Worm (Caenorhabditis elegans): ENCODE data around the gene rha-2.

rha-2 gene

ce11 chrIII:8653457-8653856, 39.1 kb upstream of the rha-2 start:
- TF ChIP-seq unc-62 (GFP tag; optimal IDR thresholded peaks at IDR 0.05) (no peak), ama-1 (optimal IDR thresholded peaks at IDR 0.05) (peak; percentile 88)

DNA sequence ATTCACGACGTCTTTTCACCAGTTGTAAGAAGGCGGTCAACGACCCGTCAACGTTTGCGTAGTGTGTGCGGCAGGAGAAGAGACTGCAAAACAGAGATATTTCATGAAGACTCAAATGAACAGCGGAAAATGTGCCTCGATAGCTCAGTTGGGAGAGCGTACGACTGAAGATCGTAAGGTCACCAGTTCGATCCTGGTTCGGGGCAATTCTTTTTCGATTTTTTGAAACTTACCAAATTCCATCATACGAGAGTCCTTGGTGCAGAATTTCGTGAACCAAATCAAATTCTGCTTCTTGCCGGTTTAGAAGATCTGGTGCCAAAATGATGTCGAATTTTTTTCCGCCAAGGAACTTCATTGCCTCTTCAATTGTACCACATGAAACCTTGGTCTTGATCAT, 38.6 kb upstream of the rha-2 start:
- TF ChIP-seq elt-3 (tag; optimal IDR thresholded peaks at IDR 0.05) (peak in 1 of 3 experiments; percentile 64), R02D3.7 (tag; optimal IDR thresholded peaks at IDR 0.05) (no peak), ztf-4 (tag; optimal IDR thresholded peaks at IDR 0.05) (peak; percentile 21), nhr-25 (tag; optimal IDR thresholded peaks at IDR 0.05) (peak; percentile 23), ama-1 (optimal IDR thresholded peaks at IDR 0.05) (peak; percentile 95), lin-15B (tag; optimal IDR thresholded peaks at IDR 0.05) (no peak), nhr-23 (tag; optimal IDR thresholded peaks at IDR 0.05) (peak; percentile 21), egl-5 (tag; optimal IDR thresholded peaks at IDR 0.05) (no peak), tbx-2 (tag; optimal IDR thresholded peaks at IDR 0.05) (peak; percentile 28), ZK546.5 (tag; optimal IDR thresholded peaks at IDR 0.05) (no peak), pqm-1 (tag; optimal IDR thresholded peaks at IDR 0.05) (no peak), fkh-2 (tag; optimal IDR thresholded peaks at IDR 0.05) (no peak), hmg-11 (tag; optimal IDR thresholded peaks at IDR 0.05) (peak; percentile 52), nhr-43 (tag; optimal IDR thresholded peaks at IDR 0.05; ENCODE audit: poor library complexity, severe bottlenecking) (peak; percentile 70), nfya-1 (tag; optimal IDR thresholded peaks at IDR 0.05; ENCODE audit: insufficient read depth) (peak; percentile 36), nhr-237 (tag; optimal IDR thresholded peaks at IDR 0.05) (no peak), lin-39 (tag; optimal IDR thresholded peaks at IDR 0.05) (peak; percentile 71), unc-39 (tag; optimal IDR thresholded peaks at IDR 0.05) (no peak), skn-1 (tag; optimal IDR thresholded peaks at IDR 0.05) (no peak)

ce11 chrIII:8652112-8652694, 37.8 kb upstream of the rha-2 start:
- peak; percentile 6 for TF ChIP-seq lsy-12 (tag; optimal IDR thresholded peaks at IDR 0.05)
- peak; percentile 93 for TF ChIP-seq ama-1 (optimal IDR thresholded peaks at IDR 0.05)
- TF ChIP-seq ceh-16 (tag; optimal IDR thresholded peaks at IDR 0.05): no peak
- no peak for TF ChIP-seq sea-2 (GFP tag; optimal IDR thresholded peaks at IDR 0.05)

DNA sequence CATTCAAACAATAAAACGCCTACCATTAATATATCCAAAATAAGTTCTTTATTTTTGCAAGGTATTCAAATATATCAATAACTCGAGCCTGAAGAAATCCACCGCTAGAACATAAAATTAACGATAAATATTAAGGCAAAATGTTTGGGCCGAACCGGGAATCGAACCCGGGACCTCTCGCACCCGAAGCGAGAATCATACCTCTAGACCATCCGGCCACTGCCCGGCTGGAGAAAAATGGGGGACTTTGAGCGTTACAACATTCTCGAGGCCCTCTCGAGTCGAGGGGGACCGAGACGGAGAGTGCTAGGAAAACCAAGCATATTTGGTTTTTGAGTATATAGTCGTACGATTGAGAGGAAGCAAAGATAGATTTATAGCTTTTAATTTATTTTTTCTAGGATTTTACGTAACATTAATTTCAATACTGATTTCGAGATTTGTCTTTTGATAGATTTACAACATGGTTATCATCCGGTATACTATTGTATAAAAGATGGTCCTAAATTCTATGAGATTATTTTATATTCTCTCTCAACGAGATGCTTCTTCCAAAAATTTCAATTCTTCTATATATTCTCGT, 36.0 kb upstream of the rha-2 start, which contains the start of gene flp-23:
Gene flp-23 (plus strand): TSS at position 533 of the 583 bp plus-strand sequence.
- no peak for TF ChIP-seq fkh-10 (GFP tag; optimal IDR thresholded peaks at IDR 0.05)
- TF ChIP-seq ceh-9 (tag; optimal IDR thresholded peaks at IDR 0.05): no peak
- no peak for TF ChIP-seq elt-3 (tag; optimal IDR thresholded peaks at IDR 0.05)
- TF ChIP-seq ZK546.5 (tag; optimal IDR thresholded peaks at IDR 0.05): no peak
- TF ChIP-seq fkh-2 (tag; optimal IDR thresholded peaks at IDR 0.05): no peak
- TF ChIP-seq nhr-77 (tag; optimal IDR thresholded peaks at IDR 0.05): no peak
- no peak for TF ChIP-seq nhr-43 (tag; optimal IDR thresholded peaks at IDR 0.05; ENCODE audit: poor library complexity, severe bottlenecking)
- no peak for TF ChIP-seq sea-2 (GFP tag; optimal IDR thresholded peaks at IDR 0.05)
- TF ChIP-seq nfya-1 (tag; optimal IDR thresholded peaks at IDR 0.05; ENCODE audit: insufficient read depth): peak; percentile 44
- peak; percentile 45 for TF ChIP-seq skn-1 (tag; optimal IDR thresholded peaks at IDR 0.05)
- TF ChIP-seq unc-39 (tag; optimal IDR thresholded peaks at IDR 0.05): no peak
- no peak for TF ChIP-seq nhr-76 (tag; optimal IDR thresholded peaks at IDR 0.05)
- TF ChIP-seq pqm-1 (tag; optimal IDR thresholded peaks at IDR 0.05): no peak
- no peak for TF ChIP-seq ceh-16 (tag; optimal IDR thresholded peaks at IDR 0.05)
- TF ChIP-seq egl-27 (tag; optimal IDR thresholded peaks at IDR 0.05): no peak
- TF ChIP-seq elt-2 (tag; optimal IDR thresholded peaks at IDR 0.05): no peak
- no peak for TF ChIP-seq ztf-4 (tag; optimal IDR thresholded peaks at IDR 0.05)
- TF ChIP-seq tbx-2 (tag; optimal IDR thresholded peaks at IDR 0.05): no peak
- no peak for TF ChIP-seq nhr-23 (tag; optimal IDR thresholded peaks at IDR 0.05)
- TF ChIP-seq fos-1 (tag; optimal IDR thresholded peaks at IDR 0.05): no peak
- no peak for TF ChIP-seq ceh-28 (tag; optimal IDR thresholded peaks at IDR 0.05)
- no peak for TF ChIP-seq snpc-4 (tag; optimal IDR thresholded peaks at IDR 0.05)
- peak; percentile 28 for TF ChIP-seq hmg-11 (tag; optimal IDR thresholded peaks at IDR 0.05)
- TF ChIP-seq lsy-12 (tag; optimal IDR thresholded peaks at IDR 0.05): no peak
- TF ChIP-seq lin-39 (tag; optimal IDR thresholded peaks at IDR 0.05): peak; percentile 35
- peak; percentile 16 for TF ChIP-seq pha-4 (tag; optimal IDR thresholded peaks at IDR 0.05)
- no peak for TF ChIP-seq ama-1 (optimal IDR thresholded peaks at IDR 0.05)
- TF ChIP-seq mdl-1 (tag; optimal IDR thresholded peaks at IDR 0.05): no peak
- TF ChIP-seq nhr-12 (tag; optimal IDR thresholded peaks at IDR 0.05): no peak
- TF ChIP-seq jun-1 (tag; optimal IDR thresholded peaks at IDR 0.05): no peak
- no peak for TF ChIP-seq R02D3.7 (tag; optimal IDR thresholded peaks at IDR 0.05)
- no peak for TF ChIP-seq eor-1 (tag; optimal IDR thresholded peaks at IDR 0.05)
- no peak for TF ChIP-seq nhr-237 (tag; optimal IDR thresholded peaks at IDR 0.05)
- TF ChIP-seq ceh-82 (tag; optimal IDR thresholded peaks at IDR 0.05): no peak
- TF ChIP-seq ztf-11 (tag; optimal IDR thresholded peaks at IDR 0.05): no peak
- TF ChIP-seq nhr-11 (tag; optimal IDR thresholded peaks at IDR 0.05): no peak
- no peak for TF ChIP-seq zag-1 (tag; optimal IDR thresholded peaks at IDR 0.05)
- peak; percentile 8 for TF ChIP-seq egl-5 (tag; optimal IDR thresholded peaks at IDR 0.05)
- no peak for TF ChIP-seq nhr-28 (tag; optimal IDR thresholded peaks at IDR 0.05)
- no peak for TF ChIP-seq nhr-25 (tag; optimal IDR thresholded peaks at IDR 0.05)
- no peak for TF ChIP-seq elt-1 (tag; optimal IDR thresholded peaks at IDR 0.05)
- TF ChIP-seq lin-15B (tag; optimal IDR thresholded peaks at IDR 0.05): no peak
- no peak for TF ChIP-seq unc-62 (GFP tag; optimal IDR thresholded peaks at IDR 0.05)

Measured in whole organism, L3 larva.